Comparison of ENCODE assay signal across 1 fruit fly cellular context in the genomic region with DNA sequence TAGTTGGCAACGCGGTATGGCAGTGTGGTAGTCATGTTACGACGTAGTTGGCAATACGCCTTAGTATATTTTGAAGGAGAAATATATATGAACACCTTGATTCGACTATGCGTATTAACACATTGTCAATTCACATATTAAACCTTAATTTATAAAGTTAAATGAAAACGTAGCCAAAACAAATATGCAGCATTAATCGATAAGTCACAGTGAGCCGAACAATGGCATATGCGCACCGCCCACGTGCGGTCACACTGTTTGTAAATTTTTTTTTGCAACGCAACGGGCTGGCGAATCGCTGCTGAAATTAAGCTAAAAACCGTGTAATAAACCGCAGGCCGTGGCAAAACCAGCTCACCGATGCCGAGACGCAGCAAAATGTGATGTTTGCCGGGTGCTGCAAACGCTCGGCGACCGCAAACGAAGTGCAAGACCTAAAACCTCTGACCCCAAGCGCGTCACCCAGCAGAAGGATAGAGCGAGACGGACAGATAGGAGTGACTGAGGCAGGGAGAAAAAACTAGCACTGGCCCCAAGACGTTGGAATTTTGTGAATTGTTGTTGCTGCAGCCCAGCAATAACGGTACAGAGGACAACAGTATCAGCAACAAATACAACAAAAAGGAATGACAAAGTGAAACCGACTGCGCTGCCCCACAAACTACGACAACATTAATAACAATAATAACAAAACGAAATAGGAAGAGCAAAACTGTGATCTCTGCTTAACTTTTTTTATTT.
A peak's percentile ranks its signal among the peaks of the same experiment; 100 is the strongest.
TF ChIP-seq lines count a peak whose summit lies in the region.

No protein-coding gene starts in this region.

TF ChIP-seq in whole organism, embryonic, 481 proteins besides CTCF, POLR2A, EP300 and RAD21 (continued from another document and continues in another):
- no peak for TF ChIP-seq dpn (GFP tag; optimal IDR thresholded peaks at IDR 0.05; lab: Kevin White, UChicago)
- no peak for TF ChIP-seq tap (tag; optimal IDR thresholded peaks at IDR 0.05; lab: Kevin White, UChicago)
- TF ChIP-seq CG34376 (GFP tag; optimal IDR thresholded peaks at IDR 0.05; lab: Kevin White, UChicago) = no peak
- no peak for TF ChIP-seq HLHmδ (GFP tag; optimal IDR thresholded peaks at IDR 0.05; lab: Kevin White, UChicago)
- TF ChIP-seq fd3F (GFP tag; optimal IDR thresholded peaks at IDR 0.05; lab: Kevin White, UChicago) = no peak
- no peak for TF ChIP-seq CG10543 (GFP tag; optimal IDR thresholded peaks at IDR 0.05; lab: Kevin White, UChicago)
- TF ChIP-seq CG13894 (tag; optimal IDR thresholded peaks at IDR 0.05; lab: Kevin White, UChicago) = no peak
- no peak for TF ChIP-seq Deaf1 (tag; optimal IDR thresholded peaks at IDR 0.05; lab: Kevin White, UChicago)
- no peak for TF ChIP-seq lmd (GFP tag; IDR thresholded peaks at IDR 0.05; lab: Robert Waterston, UW)
- 0 out of 2 replicates have a peak, but pooled peaks have one; percentile 4 for TF ChIP-seq Bgb (GFP tag; IDR thresholded peaks at IDR 0.05; lab: Robert Waterston, UW; ENCODE audit: partially characterized antibody)
- TF ChIP-seq peb (GFP tag; IDR thresholded peaks at IDR 0.05; lab: Robert Waterston, UW) = no peak
- no peak for TF ChIP-seq pnt (GFP tag; optimal IDR thresholded peaks at IDR 0.05; lab: Kevin White, UChicago)
- TF ChIP-seq HLH54F (GFP tag; optimal IDR thresholded peaks at IDR 0.05; lab: Kevin White, UChicago) = no peak
- no peak for TF ChIP-seq CG5245 (GFP tag; optimal IDR thresholded peaks at IDR 0.05; lab: Kevin White, UChicago)
- no peak for TF ChIP-seq lab (GFP tag; optimal IDR thresholded peaks at IDR 0.05; lab: Kevin White, UChicago)
- TF ChIP-seq E2f2 (GFP tag; IDR thresholded peaks at IDR 0.05; lab: Robert Waterston, UW) = peak; percentile 60
- peak; percentile 68 for TF ChIP-seq CG7271 (tag; optimal IDR thresholded peaks at IDR 0.05; lab: Kevin White, UChicago)
- peak; percentile 13 for TF ChIP-seq Ets65A (GFP tag; lab: Kevin White, UChicago)
- no peak for TF ChIP-seq sisA (GFP tag; IDR thresholded peaks at IDR 0.05; lab: Robert Waterston, UW)
- TF ChIP-seq HLH3B (GFP tag; IDR thresholded peaks at IDR 0.05; lab: Robert Waterston, UW) = no peak
- TF ChIP-seq BtbVII (GFP tag; optimal IDR thresholded peaks at IDR 0.05; lab: Kevin White, UChicago) = no peak
- no peak for TF ChIP-seq Side (GFP tag; optimal IDR thresholded peaks at IDR 0.05; lab: Kevin White, UChicago)
- TF ChIP-seq GATAe (GFP tag; conservative IDR thresholded peaks at IDR 0.05; lab: Robert Waterston, UW) = no peak
- no peak for TF ChIP-seq cato (GFP tag; optimal IDR thresholded peaks at IDR 0.05; lab: Kevin White, UChicago; ENCODE audit: borderline replicate concordance)
- no peak for TF ChIP-seq p53 (GFP tag; optimal IDR thresholded peaks at IDR 0.05; lab: Kevin White, UChicago)
- TF ChIP-seq CG9609 (GFP tag; optimal IDR thresholded peaks at IDR 0.05; lab: Kevin White, UChicago) = no peak
- TF ChIP-seq rib (GFP tag; IDR thresholded peaks at IDR 0.05; lab: Robert Waterston, UW) = peak; percentile 67; the same call in 1 of the 2 replicates
- TF ChIP-seq CG12071 (GFP tag; optimal IDR thresholded peaks at IDR 0.05; lab: Kevin White, UChicago) = no peak
- TF ChIP-seq tna (GFP tag; IDR thresholded peaks at IDR 0.05; lab: Robert Waterston, UW; ENCODE audit: partially characterized antibody) = peak; percentile 13; the same call in 1 of the 2 replicates
- no peak for TF ChIP-seq CG13296 (GFP tag; optimal IDR thresholded peaks at IDR 0.05; lab: Kevin White, UChicago)
- no peak for TF ChIP-seq lov (optimal IDR thresholded peaks at IDR 0.05; lab: Kevin White, UChicago)
- no peak for TF ChIP-seq lov (GFP tag; IDR thresholded peaks at IDR 0.05; lab: Robert Waterston, UW)
- no peak for TF ChIP-seq Hand (GFP tag; optimal IDR thresholded peaks at IDR 0.05; lab: Kevin White, UChicago)
- TF ChIP-seq en (GFP tag; optimal IDR thresholded peaks at IDR 0.05; lab: Kevin White, UChicago) = no peak
- no peak for TF ChIP-seq CG1529 (GFP tag; optimal IDR thresholded peaks at IDR 0.05; lab: Kevin White, UChicago)
- no peak for TF ChIP-seq wdn (GFP tag; IDR thresholded peaks at IDR 0.05; lab: Robert Waterston, UW)
- TF ChIP-seq btn (GFP tag; optimal IDR thresholded peaks at IDR 0.05; lab: Kevin White, UChicago) = no peak
- no peak for TF ChIP-seq unpg (GFP tag; optimal IDR thresholded peaks at IDR 0.05; lab: Kevin White, UChicago)
- TF ChIP-seq zfh1 (GFP tag; IDR thresholded peaks at IDR 0.05; lab: Robert Waterston, UW) = no peak
- peak in 1 of 2 experiments; percentile 42 for TF ChIP-seq Pdp1 (GFP tag; optimal IDR thresholded peaks at IDR 0.05; lab: Kevin White, UChicago)
- TF ChIP-seq CG2875 (GFP tag; optimal IDR thresholded peaks at IDR 0.05; lab: Kevin White, UChicago) = no peak
- TF ChIP-seq repo (GFP tag; optimal IDR thresholded peaks at IDR 0.05; lab: Kevin White, UChicago) = no peak
- TF ChIP-seq inv (GFP tag; IDR thresholded peaks at IDR 0.05; lab: Robert Waterston, UW; ENCODE audit: partially characterized antibody) = 0 out of 2 replicates have a peak, but pooled peaks have one; percentile 20
- no peak for TF ChIP-seq maf-S (GFP tag; optimal IDR thresholded peaks at IDR 0.05; lab: Kevin White, UChicago)
- 0 out of 3 replicates have a peak, but pooled peaks have one; percentile 37 for TF ChIP-seq CG34224 (GFP tag; IDR thresholded peaks at IDR 0.05; lab: Robert Waterston, UW; ENCODE audit: partially characterized antibody)
- TF ChIP-seq Bdp1 (GFP tag; optimal IDR thresholded peaks at IDR 0.05; lab: Kevin White, UChicago) = no peak
- no peak for TF ChIP-seq tgo (GFP tag; IDR thresholded peaks at IDR 0.05; lab: Robert Waterston, UW)
- no peak for TF ChIP-seq pros (GFP tag; optimal IDR thresholded peaks at IDR 0.05; lab: Kevin White, UChicago)
- TF ChIP-seq Dip3 (GFP tag; optimal IDR thresholded peaks at IDR 0.05; lab: Kevin White, UChicago) = no peak
- TF ChIP-seq Six4 (GFP tag; optimal IDR thresholded peaks at IDR 0.05; lab: Kevin White, UChicago) = no peak
- peak; percentile 97 for TF ChIP-seq CG4854 (GFP tag; optimal IDR thresholded peaks at IDR 0.05; lab: Kevin White, UChicago)
- 0 out of 3 replicates have a peak, but pooled peaks have one; percentile 20 for TF ChIP-seq Doc3 (GFP tag; IDR thresholded peaks at IDR 0.05; lab: Robert Waterston, UW; ENCODE audit: partially characterized antibody)
- no peak for TF ChIP-seq CG10209 (GFP tag; optimal IDR thresholded peaks at IDR 0.05; lab: Kevin White, UChicago)
- TF ChIP-seq dati (GFP tag; IDR thresholded peaks at IDR 0.05; lab: Robert Waterston, UW) = no peak
- TF ChIP-seq pita (GFP tag; optimal IDR thresholded peaks at IDR 0.05; lab: Kevin White, UChicago) = no peak
- TF ChIP-seq CG18599 (GFP tag; optimal IDR thresholded peaks at IDR 0.05; lab: Kevin White, UChicago) = no peak
- no peak for TF ChIP-seq Atf3 (GFP tag; optimal IDR thresholded peaks at IDR 0.05; lab: Kevin White, UChicago)
- no peak for TF ChIP-seq sens-2 (GFP tag; IDR thresholded peaks at IDR 0.05; lab: Robert Waterston, UW)
- 0 out of 3 replicates have a peak, but pooled peaks have one; percentile 29 for TF ChIP-seq vnd (GFP tag; IDR thresholded peaks at IDR 0.05; lab: Robert Waterston, UW; ENCODE audit: partially characterized antibody)
- TF ChIP-seq CG10462 (GFP tag; optimal IDR thresholded peaks at IDR 0.05; lab: Kevin White, UChicago) = no peak
- TF ChIP-seq crp (GFP tag; optimal IDR thresholded peaks at IDR 0.05; lab: Kevin White, UChicago) = peak in 1 of 2 experiments; percentile 18
- TF ChIP-seq z (GFP tag; IDR thresholded peaks at IDR 0.05; lab: Robert Waterston, UW) = no peak
- TF ChIP-seq Max (GFP tag; optimal IDR thresholded peaks at IDR 0.05; lab: Kevin White, UChicago) = peak; percentile 22
- no peak for TF ChIP-seq otp (GFP tag; IDR thresholded peaks at IDR 0.05; lab: Robert Waterston, UW)
- no peak for TF ChIP-seq seq (GFP tag; IDR thresholded peaks at IDR 0.05; lab: Robert Waterston, UW)
- no peak for TF ChIP-seq CG13775 (GFP tag; optimal IDR thresholded peaks at IDR 0.05; lab: Kevin White, UChicago)
- TF ChIP-seq CG8765 (GFP tag; IDR thresholded peaks at IDR 0.05; lab: Robert Waterston, UW) = no peak
- TF ChIP-seq zf30C (GFP tag; optimal IDR thresholded peaks at IDR 0.05; lab: Kevin White, UChicago) = no peak
- TF ChIP-seq nerfin-1 (tag; optimal IDR thresholded peaks at IDR 0.05; lab: Kevin White, UChicago) = peak; percentile 50
- TF ChIP-seq CG14441 (GFP tag; IDR thresholded peaks at IDR 0.05; lab: Robert Waterston, UW) = no peak
- TF ChIP-seq CG4820 (GFP tag; optimal IDR thresholded peaks at IDR 0.05; lab: Kevin White, UChicago) = no peak
- TF ChIP-seq CG8924 (tag; optimal IDR thresholded peaks at IDR 0.05; lab: Kevin White, UChicago) = peak; percentile 13
- no peak for TF ChIP-seq pho (GFP tag; optimal IDR thresholded peaks at IDR 0.05; lab: Kevin White, UChicago)
- no peak for TF ChIP-seq exex (tag; optimal IDR thresholded peaks at IDR 0.05; lab: Kevin White, UChicago)
- no peak for TF ChIP-seq Taf1 (GFP tag; IDR thresholded peaks at IDR 0.05; lab: Robert Waterston, UW)
- TF ChIP-seq CG17328 (GFP tag; IDR thresholded peaks at IDR 0.05; lab: Robert Waterston, UW) = no peak
- peak; percentile 11 for TF ChIP-seq nom (GFP tag; optimal IDR thresholded peaks at IDR 0.05; lab: Kevin White, UChicago)
- TF ChIP-seq Nf-YC (tag; optimal IDR thresholded peaks at IDR 0.05; lab: Kevin White, UChicago) = peak; percentile 3
- TF ChIP-seq CG17385 (GFP tag; optimal IDR thresholded peaks at IDR 0.05; lab: Kevin White, UChicago) = no peak
- TF ChIP-seq Nf-YB (GFP tag; optimal IDR thresholded peaks at IDR 0.05; lab: Kevin White, UChicago) = no peak
- peak; percentile 3 for TF ChIP-seq CG30020 (tag; optimal IDR thresholded peaks at IDR 0.05; lab: Kevin White, UChicago)
- TF ChIP-seq pb (GFP tag; optimal IDR thresholded peaks at IDR 0.05; lab: Kevin White, UChicago) = no peak
- TF ChIP-seq CG15601 (tag; optimal IDR thresholded peaks at IDR 0.05; lab: Kevin White, UChicago) = no peak
- no peak for TF ChIP-seq CG1024 (GFP tag; IDR thresholded peaks at IDR 0.05; lab: Robert Waterston, UW)
- no peak for TF ChIP-seq CG7745 (tag; optimal IDR thresholded peaks at IDR 0.05; lab: Kevin White, UChicago)
- no peak for TF ChIP-seq CG9727 (GFP tag; optimal IDR thresholded peaks at IDR 0.05; lab: Kevin White, UChicago)
- TF ChIP-seq ranshi (GFP tag; IDR thresholded peaks at IDR 0.05; lab: Robert Waterston, UW) = no peak
- peak; percentile 12 for TF ChIP-seq grau (tag; optimal IDR thresholded peaks at IDR 0.05; lab: Kevin White, UChicago)
- TF ChIP-seq Aef1 (GFP tag; IDR thresholded peaks at IDR 0.05; lab: Robert Waterston, UW) = no peak
- no peak for TF ChIP-seq slbo (GFP tag; IDR thresholded peaks at IDR 0.05; lab: Robert Waterston, UW)
- TF ChIP-seq NfI (GFP tag; optimal IDR thresholded peaks at IDR 0.05; lab: Kevin White, UChicago) = no peak
- no peak for TF ChIP-seq CG14050 (GFP tag; IDR thresholded peaks at IDR 0.05; lab: Robert Waterston, UW)
- peak; percentile 66 for TF ChIP-seq Sry-δ (GFP tag; optimal IDR thresholded peaks at IDR 0.05; lab: Kevin White, UChicago)
- peak; percentile 70 for TF ChIP-seq BEAF-32 (GFP tag; optimal IDR thresholded peaks at IDR 0.05; lab: Kevin White, UChicago)
- TF ChIP-seq dysf (GFP tag; IDR thresholded peaks at IDR 0.05; lab: Robert Waterston, UW) = no peak
- TF ChIP-seq CG3726 (GFP tag; IDR thresholded peaks at IDR 0.05; lab: Robert Waterston, UW) = no peak
- TF ChIP-seq CG8388 (GFP tag; optimal IDR thresholded peaks at IDR 0.05; lab: Kevin White, UChicago) = no peak
- no peak for TF ChIP-seq cwo (GFP tag; optimal IDR thresholded peaks at IDR 0.05; lab: Kevin White, UChicago)
- no peak for TF ChIP-seq bigmax (GFP tag; optimal IDR thresholded peaks at IDR 0.05; lab: Kevin White, UChicago)
- no peak for TF ChIP-seq CG15479 (GFP tag; optimal IDR thresholded peaks at IDR 0.05; lab: Kevin White, UChicago)
- no peak for TF ChIP-seq Antp (GFP tag; optimal IDR thresholded peaks at IDR 0.05; lab: Kevin White, UChicago)
- TF ChIP-seq Oaz (GFP tag; IDR thresholded peaks at IDR 0.05; lab: Robert Waterston, UW) = no peak
- peak; percentile 39 for TF ChIP-seq CG33213 (GFP tag; optimal IDR thresholded peaks at IDR 0.05; lab: Kevin White, UChicago)
- peak; percentile 35; the same call in 1 of the 2 replicates for TF ChIP-seq Adf1 (GFP tag; IDR thresholded peaks at IDR 0.05; lab: Robert Waterston, UW)
- peak; percentile 67 for TF ChIP-seq nmo (GFP tag; optimal IDR thresholded peaks at IDR 0.05; lab: Kevin White, UChicago)
- no peak for TF ChIP-seq Lpt (GFP tag; optimal IDR thresholded peaks at IDR 0.05; lab: Kevin White, UChicago)
- no peak for TF ChIP-seq cg (GFP tag; optimal IDR thresholded peaks at IDR 0.05; lab: Kevin White, UChicago)
- TF ChIP-seq vvl (GFP tag; IDR thresholded peaks at IDR 0.05; lab: Robert Waterston, UW) = no peak
- peak; percentile 22; the same call in 1 of the 3 replicates for TF ChIP-seq Opbp (GFP tag; IDR thresholded peaks at IDR 0.05; lab: Robert Waterston, UW; ENCODE audit: partially characterized antibody)
- no peak for TF ChIP-seq org-1 (GFP tag; optimal IDR thresholded peaks at IDR 0.05; lab: Kevin White, UChicago)
- peak; percentile 65 for TF ChIP-seq phol (tag; optimal IDR thresholded peaks at IDR 0.05; lab: Kevin White, UChicago)
- TF ChIP-seq Dek (tag; optimal IDR thresholded peaks at IDR 0.05; lab: Kevin White, UChicago) = no peak
- no peak for TF ChIP-seq dimm (GFP tag; IDR thresholded peaks at IDR 0.05; lab: Robert Waterston, UW)
- TF ChIP-seq ssp (GFP tag; IDR thresholded peaks at IDR 0.05; lab: Robert Waterston, UW) = peak; percentile 50
- no peak for TF ChIP-seq HLH4C (GFP tag; IDR thresholded peaks at IDR 0.05; lab: Robert Waterston, UW; ENCODE audit: partially characterized antibody)
- TF ChIP-seq CG18011 (GFP tag; optimal IDR thresholded peaks at IDR 0.05; lab: Kevin White, UChicago) = no peak
- TF ChIP-seq Asciz (GFP tag; optimal IDR thresholded peaks at IDR 0.05; lab: Kevin White, UChicago) = no peak
- no peak for TF ChIP-seq luna (GFP tag; optimal IDR thresholded peaks at IDR 0.05; lab: Kevin White, UChicago)
- TF ChIP-seq Hsf (GFP tag; optimal IDR thresholded peaks at IDR 0.05; lab: Kevin White, UChicago) = no peak
- no peak for TF ChIP-seq lbe (GFP tag; optimal IDR thresholded peaks at IDR 0.05; lab: Kevin White, UChicago)
- 0 out of 2 replicates have a peak, but pooled peaks have one; percentile 26 for TF ChIP-seq CG3847 (GFP tag; IDR thresholded peaks at IDR 0.05; lab: Robert Waterston, UW)
- TF ChIP-seq NK7.1 (GFP tag; optimal IDR thresholded peaks at IDR 0.05; lab: Kevin White, UChicago) = no peak
- no peak for TF ChIP-seq CG13424 (tag; optimal IDR thresholded peaks at IDR 0.05; lab: Kevin White, UChicago)
- TF ChIP-seq CG1602 (GFP tag; optimal IDR thresholded peaks at IDR 0.05; lab: Kevin White, UChicago) = no peak
- no peak for TF ChIP-seq mirr (GFP tag; optimal IDR thresholded peaks at IDR 0.05; lab: Kevin White, UChicago)
- TF ChIP-seq sug (tag; optimal IDR thresholded peaks at IDR 0.05; lab: Kevin White, UChicago) = peak; percentile 27
